Fruit fly (Drosophila melanogaster) whole organism, prepupa: ENCODE results near the gene CG13837.
A peak's percentile ranks its signal among the peaks of the same experiment; 100 is the strongest.

Source experiments
- CG10669 ChIP-seq: fragments of 200-800 bp; sonication (Bioruptor generic); optimal IDR thresholded peaks from 3 replicates; lab custom pipeline; 2018; ENCODE audit warnings: missing biosample characterization, mild to moderate bottlenecking, missing genetic modification characterization, moderate library complexity
- CG11902 ChIP-seq: fragments of 200-800 bp; sonication (Bioruptor generic); optimal IDR thresholded peaks from 3 replicates; lab custom pipeline; 2016; ENCODE audit warnings: missing biosample characterization, missing genetic modification characterization
- CG16779 ChIP-seq: fragments of 200-800 bp; sonication (Bioruptor generic); optimal IDR thresholded peaks from 3 replicates; lab custom pipeline; 2017; ENCODE audit warnings: missing biosample characterization, mild to moderate bottlenecking, missing genetic modification characterization
- CG3032 ChIP-seq: fragments of 200-800 bp; optimal IDR thresholded peaks from 2 replicates; lab custom pipeline; 2019; ENCODE audit warnings: missing biosample characterization, mild to moderate bottlenecking, missing genetic modification characterization, moderate library complexity
- CG32006 ChIP-seq: fragments of 200-800 bp; sonication (Bioruptor generic); optimal IDR thresholded peaks from 3 replicates; lab custom pipeline; 2017; ENCODE audit warnings: missing biosample characterization, mild to moderate bottlenecking, missing genetic modification characterization
- CG34406 ChIP-seq: fragments of 200-800 bp; sonication (Bioruptor generic); optimal IDR thresholded peaks from 3 replicates; lab custom pipeline; 2016; ENCODE audit warnings: missing biosample characterization, missing genetic modification characterization
- CG3919 ChIP-seq: fragments of 200-800 bp; sonication (Bioruptor generic); optimal IDR thresholded peaks from 3 replicates; lab custom pipeline; 2016; ENCODE audit warnings: missing biosample characterization, missing genetic modification characterization
- CG4318 ChIP-seq: fragments of 200-800 bp; sonication (Bioruptor generic); optimal IDR thresholded peaks from 3 replicates; lab custom pipeline; 2017; ENCODE audit warnings: missing biosample characterization, mild to moderate bottlenecking, missing genetic modification characterization
- CG6163 ChIP-seq: fragments of 200-800 bp; sonication (Bioruptor generic); IDR thresholded peaks from 3 replicates; pipeline ENCODE4 v1.3.6; 2022; ENCODE audit warnings: missing biosample characterization, missing genetic modification characterization
- CG6276 ChIP-seq: fragments of 200-800 bp; sonication (Bioruptor generic); optimal IDR thresholded peaks from 2 replicates; lab custom pipeline; 2017; ENCODE audit warnings: missing biosample characterization, mild to moderate bottlenecking, missing genetic modification characterization
- CG6854 ChIP-seq: fragments of 200-800 bp; sonication (Bioruptor generic); optimal IDR thresholded peaks from 2 replicates; lab custom pipeline; 2017; ENCODE audit warnings: missing biosample characterization, mild to moderate bottlenecking, missing genetic modification characterization
- CG7368 ChIP-seq: fragments of 200-800 bp; sonication (Bioruptor generic); optimal IDR thresholded peaks from 3 replicates; lab custom pipeline; 2016; ENCODE audit warnings: missing biosample characterization, missing genetic modification characterization
- CG9139 ChIP-seq: fragments of 200-800 bp; sonication (Bioruptor generic); optimal IDR thresholded peaks from 3 replicates; lab custom pipeline; 2017; ENCODE audit warnings: missing biosample characterization, mild to moderate bottlenecking, missing genetic modification characterization
- Eip75B ChIP-seq: fragments of 200-800 bp; sonication (Bioruptor generic); optimal IDR thresholded peaks from 3 replicates; lab custom pipeline; 2016; ENCODE audit warnings: missing biosample characterization, missing genetic modification characterization
- Eip78C ChIP-seq: fragments of 200-800 bp; sonication (Bioruptor generic); peaks from one replicate; lab custom pipeline; 2016; ENCODE audit warnings: missing biosample characterization, missing genetic modification characterization
- Eip93F ChIP-seq: fragments of 200-800 bp; sonication (Bioruptor generic); optimal IDR thresholded peaks from 2 replicates; lab custom pipeline; 2016; ENCODE audit warnings: missing biosample characterization, mild to moderate bottlenecking, missing genetic modification characterization
- Ets21C ChIP-seq: fragments of 200-800 bp; sonication (Bioruptor generic); optimal IDR thresholded peaks from 3 replicates; lab custom pipeline; 2016; ENCODE audit warnings: missing biosample characterization, missing genetic modification characterization
- Gug ChIP-seq: fragments of 200-800 bp; sonication (Bioruptor generic); IDR thresholded peaks from 2 replicates; pipeline ENCODE4 v1.3.6; 2022; ENCODE audit warnings: missing biosample characterization, missing genetic modification characterization
- Hr38 ChIP-seq: sonication (Bioruptor generic); optimal IDR thresholded peaks from 2 replicates; lab custom pipeline; 2016; ENCODE audit warnings: missing biosample characterization, missing genetic modification characterization
- Hr39 ChIP-seq: fragments of 200-800 bp; sonication (Bioruptor generic); optimal IDR thresholded peaks from 2 replicates; lab custom pipeline; 2016; ENCODE audit warnings: missing biosample characterization, missing genetic modification characterization
- Hr4 ChIP-seq: fragments of 200-800 bp; sonication (Bioruptor generic); optimal IDR thresholded peaks from 3 replicates; lab custom pipeline; 2016; ENCODE audit warnings: missing biosample characterization, missing genetic modification characterization
- Lpt ChIP-seq: fragments of 200-800 bp; sonication (Bioruptor generic); optimal IDR thresholded peaks from 3 replicates; lab custom pipeline; 2016; ENCODE audit warnings: missing biosample characterization, missing genetic modification characterization
- Met ChIP-seq: fragments of 200-800 bp; sonication (Bioruptor generic); optimal IDR thresholded peaks from 3 replicates; lab custom pipeline; 2016; ENCODE audit warnings: missing biosample characterization, missing genetic modification characterization
- OdsH ChIP-seq: fragments of 200-800 bp; sonication (Bioruptor generic); optimal IDR thresholded peaks from 3 replicates; lab custom pipeline; 2016; ENCODE audit warnings: missing biosample characterization, missing genetic modification characterization
- Smox ChIP-seq: fragments of 200-800 bp; sonication (Bioruptor generic); optimal IDR thresholded peaks from 3 replicates; lab custom pipeline; 2016; ENCODE audit warnings: missing biosample characterization, missing genetic modification characterization
- Sox102F ChIP-seq: fragments of 200-800 bp; sonication (Bioruptor generic); optimal IDR thresholded peaks from 2 replicates; lab custom pipeline; 2016; ENCODE audit warnings: missing biosample characterization, mild to moderate bottlenecking, missing genetic modification characterization
- achi ChIP-seq: fragments of 200-800 bp; sonication (Bioruptor generic); optimal IDR thresholded peaks from 3 replicates; lab custom pipeline; 2016; ENCODE audit warnings: missing biosample characterization, missing genetic modification characterization
- acj6 ChIP-seq: fragments of 200-800 bp; sonication (Bioruptor generic); optimal IDR thresholded peaks from 3 replicates; lab custom pipeline; 2016; ENCODE audit warnings: missing biosample characterization, missing genetic modification characterization
- eg ChIP-seq: fragments of 200-800 bp; sonication (Bioruptor generic); IDR thresholded peaks from 3 replicates; pipeline ENCODE4 v1.3.6; 2022; ENCODE audit warnings: missing biosample characterization, missing genetic modification characterization
- fkh ChIP-seq: fragments of 200-800 bp; sonication (Bioruptor generic); optimal IDR thresholded peaks from 3 replicates; lab custom pipeline; 2017; ENCODE audit warnings: missing biosample characterization, mild to moderate bottlenecking, missing genetic modification characterization, moderate library complexity
- lz ChIP-seq: fragments of 200-800 bp; sonication (Bioruptor generic); optimal IDR thresholded peaks from 3 replicates; lab custom pipeline; 2016; ENCODE audit warnings: missing biosample characterization, missing genetic modification characterization
- net ChIP-seq: fragments of 200-800 bp; sonication (Bioruptor generic); optimal IDR thresholded peaks from 3 replicates; lab custom pipeline; 2016; ENCODE audit warnings: missing biosample characterization, missing genetic modification characterization
- pdm3 ChIP-seq: fragments of 200-800 bp; sonication (Bioruptor generic); optimal IDR thresholded peaks from 3 replicates; lab custom pipeline; 2016; ENCODE audit warnings: missing biosample characterization, missing genetic modification characterization
- svp ChIP-seq: fragments of 200-800 bp; sonication (Bioruptor generic); peaks from one replicate; lab custom pipeline; 2016; ENCODE audit warnings: missing biosample characterization, missing genetic modification characterization

Gene CG13837

DNA sequence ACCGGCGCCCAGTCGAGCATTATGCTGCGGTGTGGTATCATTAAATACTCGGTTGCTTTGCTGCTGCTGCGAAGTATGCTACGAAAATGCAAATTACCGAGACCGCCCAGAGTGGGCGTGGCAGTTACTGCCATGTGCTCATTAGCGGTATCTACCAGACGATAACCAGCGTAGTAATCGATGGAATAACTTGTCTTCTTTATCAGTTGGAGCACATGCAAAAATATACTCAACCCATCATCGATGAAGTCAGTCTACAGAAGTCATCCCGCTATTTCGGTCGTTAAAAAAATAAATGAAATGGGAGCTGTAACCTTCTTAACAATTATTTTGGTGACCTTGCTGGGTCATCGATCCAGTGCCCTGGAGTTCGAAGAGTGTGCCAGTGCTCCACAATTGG is at the start of gene CG13837:
TSS of gene CG13837 (plus strand) at position 301 of the 400 bp plus-strand sequence.
- TF ChIP-seq CG6854 (GFP tag; lab: Kevin White, UChicago) (no peak), Ets21C (GFP tag; lab: Kevin White, UChicago) (no peak), lz (GFP tag; lab: Kevin White, UChicago) (no peak), Eip93F (GFP tag; lab: Kevin White, UChicago) (no peak), CG4318 (GFP tag; lab: Kevin White, UChicago) (no peak), Hr4 (GFP tag; lab: Kevin White, UChicago) (no peak), CG6276 (GFP tag; lab: Kevin White, UChicago) (no peak), eg (no peak), CG3919 (no peak), acj6 (GFP tag; lab: Kevin White, UChicago) (no peak), CG11902 (GFP tag; lab: Kevin White, UChicago) (no peak), CG7368 (GFP tag; lab: Kevin White, UChicago) (no peak), Hr38 (GFP tag; lab: Kevin White, UChicago) (no peak), CG16779 (no peak), fkh (GFP tag; lab: Kevin White, UChicago) (no peak), Gug (GFP tag; lab: Robert Waterston, UW) (no peak), Hr39 (GFP tag; lab: Kevin White, UChicago) (no peak), net (GFP tag; lab: Kevin White, UChicago) (no peak)

DNA sequence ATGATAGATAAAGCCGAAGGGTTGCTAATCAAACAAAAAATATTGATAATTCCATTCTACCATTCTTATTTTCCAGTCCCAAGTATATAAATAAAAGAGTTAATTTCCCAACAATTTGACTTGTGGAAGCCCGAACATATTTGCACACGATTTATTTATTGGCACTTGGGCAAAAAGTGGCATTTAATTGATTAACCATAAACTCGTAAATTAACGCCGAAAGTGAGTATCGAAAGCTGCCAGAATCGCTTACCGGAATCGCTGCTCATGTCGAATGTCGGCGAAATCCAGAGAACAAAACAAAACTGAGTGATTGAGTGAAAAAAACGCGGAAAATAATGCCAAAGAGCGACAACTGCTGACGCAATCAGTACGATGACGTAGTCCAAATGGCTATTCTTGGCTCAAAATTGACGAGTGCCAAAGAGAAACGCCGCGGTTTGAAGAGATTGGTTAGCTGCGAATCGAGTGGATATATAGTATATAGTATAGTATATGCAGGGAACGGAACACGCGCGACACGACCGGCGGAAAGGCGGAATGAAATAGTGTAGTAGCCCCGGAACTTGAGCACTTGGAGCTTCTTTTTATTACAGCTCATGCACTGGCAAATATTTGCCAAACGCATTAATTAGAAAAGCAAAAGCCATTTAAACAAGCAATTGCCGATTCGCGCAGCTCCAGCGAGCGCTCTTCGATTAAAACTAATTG is 45.7 kb upstream of the CG13837 start, which contains the start of gene Nha2:
TSS of gene Nha2 (minus strand) at position 617 of the 711 bp plus-strand sequence.
- TF ChIP-seq fkh (GFP tag; lab: Kevin White, UChicago) = no peak
- TF ChIP-seq CG9139 (GFP tag; lab: Kevin White, UChicago) = no peak
- no peak for TF ChIP-seq CG11902 (GFP tag; lab: Kevin White, UChicago)
- TF ChIP-seq Sox102F (GFP tag; lab: Kevin White, UChicago) = no peak
- no peak for TF ChIP-seq CG6276 (GFP tag; lab: Kevin White, UChicago)
- peak; percentile 40 for TF ChIP-seq svp (GFP tag; lab: Kevin White, UChicago)
- TF ChIP-seq Eip78C (GFP tag; lab: Kevin White, UChicago) = peak; percentile 11
- TF ChIP-seq CG3919 = no peak

DNA sequence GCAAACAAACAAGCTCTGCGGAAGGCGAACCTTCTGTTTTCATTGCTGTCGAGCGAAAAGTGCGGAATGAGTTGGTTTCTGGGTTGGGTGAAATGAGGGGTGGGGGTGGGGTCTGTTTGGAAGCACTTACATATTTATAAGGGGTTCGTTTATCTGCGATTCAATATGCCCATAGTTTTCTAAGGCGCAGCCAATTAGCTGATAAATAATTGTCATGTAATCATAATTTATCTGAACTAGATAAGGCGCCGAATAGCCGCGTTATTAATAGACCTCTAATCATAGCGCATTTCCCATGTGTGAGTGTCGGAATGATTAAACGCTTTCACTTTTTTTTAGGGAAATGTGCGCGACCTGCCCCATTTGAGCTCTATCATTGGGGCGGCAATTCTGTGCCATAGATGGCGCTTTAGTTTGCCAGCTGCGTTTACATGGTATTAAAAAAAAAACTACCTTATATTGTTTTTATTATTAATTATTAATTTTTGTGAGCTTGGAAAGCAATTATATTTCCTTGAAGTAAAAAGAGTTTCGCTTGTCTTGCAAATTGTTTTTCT is 45.1 kb upstream of the CG13837 start:
- TF ChIP-seq Met (GFP tag; lab: Kevin White, UChicago) (no peak), fkh (GFP tag; lab: Kevin White, UChicago) (peak; percentile 39), Smox (GFP tag; lab: Kevin White, UChicago) (no peak), Ets21C (GFP tag; lab: Kevin White, UChicago) (no peak)

DNA sequence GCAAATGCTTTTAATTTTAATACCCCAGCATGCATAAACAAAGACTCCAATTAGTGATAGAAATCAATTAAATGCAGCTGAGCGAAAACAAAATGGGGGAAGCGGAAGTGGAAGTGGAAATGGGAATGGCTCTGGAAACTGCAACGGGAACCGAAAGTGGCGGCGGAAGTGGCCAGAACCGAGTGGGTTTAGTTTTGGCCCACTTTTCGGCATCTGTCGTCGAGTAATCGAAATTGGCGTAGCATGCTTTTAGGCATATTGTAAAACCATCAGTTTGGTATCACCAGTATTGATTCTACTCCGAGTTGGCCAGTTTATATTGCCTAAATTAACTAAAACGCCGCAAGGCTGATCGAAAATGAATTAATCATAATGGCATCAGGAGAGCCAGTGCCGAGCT is 39.6 kb upstream of the CG13837 start:
- TF ChIP-seq Eip78C (GFP tag; lab: Kevin White, UChicago) (peak; percentile 57), Eip75B (no peak), pdm3 (peak; percentile 0), Lpt (GFP tag; lab: Kevin White, UChicago) (no peak), CG3032 (tag; lab: Kevin White, UChicago) (no peak), OdsH (peak; percentile 22), Eip93F (GFP tag; lab: Kevin White, UChicago) (no peak), CG34406 (GFP tag; lab: Kevin White, UChicago) (peak; percentile 14), CG32006 (GFP tag; lab: Kevin White, UChicago) (peak; percentile 13), CG10669 (GFP tag; lab: Kevin White, UChicago) (peak; percentile 7), achi (no peak), CG4318 (GFP tag; lab: Kevin White, UChicago) (no peak), CG6163 (peak; percentile 43; the same call in 2 of the 3 replicates), net (GFP tag; lab: Kevin White, UChicago) (peak; percentile 32), Smox (GFP tag; lab: Kevin White, UChicago) (no peak)
